Fruit fly (Drosophila melanogaster) whole organism, embryonic: ENCODE measurements around the gene vkg.

ENCODE experiments used
- Antp ChIP-seq: fragments of 200-800 bp; sonication (Bioruptor generic); optimal IDR thresholded peaks from 3 replicates; lab custom pipeline; 2016; ENCODE audit warnings: missing biosample characterization, missing genetic modification characterization
- Asciz ChIP-seq: fragments of 200-800 bp; sonication (Bioruptor generic); optimal IDR thresholded peaks from 2 replicates; lab custom pipeline; 2017; ENCODE audit warnings: missing biosample characterization, mild to moderate bottlenecking, missing genetic modification characterization, missing genetic modification reagents
- Bdp1 ChIP-seq: fragments of 200-800 bp; sonication (Bioruptor generic); optimal IDR thresholded peaks from 3 replicates; lab custom pipeline; 2016; ENCODE audit warnings: missing biosample characterization, missing genetic modification characterization
- CG10431 ChIP-seq: fragments of 200-800 bp; sonication (Bioruptor generic); optimal IDR thresholded peaks from 3 replicates; lab custom pipeline; 2018; ENCODE audit warnings: missing biosample characterization, mild to moderate bottlenecking, missing genetic modification characterization
- CG10979 ChIP-seq: fragments of 200-800 bp; sonication (Bioruptor generic); optimal IDR thresholded peaks from 2 replicates; lab custom pipeline; 2018; ENCODE audit warnings: missing biosample characterization, mild to moderate bottlenecking, missing genetic modification characterization, moderate library complexity
- CG11723 ChIP-seq: fragments of 200-800 bp; sonication (Bioruptor generic); optimal IDR thresholded peaks from 2 replicates; lab custom pipeline; 2017; ENCODE audit warnings: missing biosample characterization, mild to moderate bottlenecking, missing genetic modification characterization
- CG12236 ChIP-seq: fragments of 200-800 bp; sonication (Bioruptor generic); optimal IDR thresholded peaks from 2 replicates; lab custom pipeline; 2016; ENCODE audit warnings: missing biosample characterization, missing genetic modification characterization
- CG14710 ChIP-seq: fragments of 200-800 bp; sonication (Bioruptor generic); optimal IDR thresholded peaks from 3 replicates; lab custom pipeline; 2019; ENCODE audit warnings: missing biosample characterization, mild to moderate bottlenecking, missing genetic modification characterization, moderate library complexity
- CG1529 ChIP-seq: fragments of 200-800 bp; sonication (Bioruptor generic); optimal IDR thresholded peaks from 3 replicates; lab custom pipeline; 2018; ENCODE audit warnings: missing biosample characterization, missing genetic modification characterization
- CG1603 ChIP-seq: fragments of 200-800 bp; sonication (Bioruptor generic); optimal IDR thresholded peaks from 2 replicates; lab custom pipeline; 2019; ENCODE audit warnings: missing biosample characterization, mild to moderate bottlenecking, missing genetic modification characterization, moderate library complexity
- CG17361 ChIP-seq: fragments of 200-800 bp; sonication (Bioruptor generic); IDR thresholded peaks from 3 replicates; pipeline ENCODE4 v1.3.6; 2022; ENCODE audit warnings: missing biosample characterization, missing genetic modification characterization
- CG17612 ChIP-seq: fragments of 200-800 bp; sonication (Bioruptor generic); IDR thresholded peaks from 2 replicates; pipeline ENCODE4 v1.3.6; 2022; ENCODE audit warnings: missing biosample characterization, missing genetic modification characterization
- CG2202 ChIP-seq: fragments of 200-800 bp; sonication (Bioruptor generic); optimal IDR thresholded peaks from 2 replicates; lab custom pipeline; 2018; ENCODE audit warnings: missing biosample characterization, mild to moderate bottlenecking, missing genetic modification characterization
- CG4282 ChIP-seq: fragments of 200-800 bp; sonication (Bioruptor generic); optimal IDR thresholded peaks from 2 replicates; lab custom pipeline; 2016; ENCODE audit warnings: missing biosample characterization, missing genetic modification characterization
- CG6791 ChIP-seq: fragments of 200-800 bp; sonication (Bioruptor generic); IDR thresholded peaks from 3 replicates; pipeline ENCODE4 v1.3.6; 2022; ENCODE audit warnings: missing biosample characterization, missing genetic modification characterization; ENCODE audit not compliant: partially characterized antibody
- CG6854 ChIP-seq: fragments of 200-800 bp; sonication (Bioruptor generic); optimal IDR thresholded peaks from 3 replicates; lab custom pipeline; 2017; ENCODE audit warnings: missing biosample characterization, mild to moderate bottlenecking, missing genetic modification characterization
- CG8281 ChIP-seq: fragments of 200-800 bp; sonication (Bioruptor generic); optimal IDR thresholded peaks from 2 replicates; lab custom pipeline; 2018; ENCODE audit warnings: missing biosample characterization, mild to moderate bottlenecking, missing genetic modification characterization, moderate library complexity
- CTCF ChIP-seq: fragments of 200-800 bp; sonication (Bioruptor generic); optimal IDR thresholded peaks from 2 replicates; lab custom pipeline; 2017; ENCODE audit warnings: missing biosample characterization, mild to moderate bottlenecking, missing genetic modification characterization, moderate library complexity
- Doc3 ChIP-seq: fragments of 200-800 bp; sonication (Bioruptor generic); IDR thresholded peaks from 3 replicates; pipeline ENCODE4 v1.3.6; 2022; ENCODE audit warnings: missing biosample characterization, missing genetic modification characterization; ENCODE audit not compliant: partially characterized antibody
- Dp ChIP-seq: fragments of 200-800 bp; sonication (Bioruptor generic); optimal IDR thresholded peaks from 2 replicates; lab custom pipeline; 2018; ENCODE audit warnings: missing biosample characterization, mild to moderate bottlenecking, missing genetic modification characterization, moderate library complexity
- Elba2 ChIP-seq: fragments of 200-800 bp; sonication (Bioruptor generic); optimal IDR thresholded peaks from 3 replicates; lab custom pipeline; 2016; ENCODE audit warnings: missing biosample characterization, missing genetic modification characterization
- Fer3 ChIP-seq: fragments of 200-800 bp; sonication (Bioruptor generic); optimal IDR thresholded peaks from 2 replicates; lab custom pipeline; 2018; ENCODE audit warnings: missing biosample characterization, mild to moderate bottlenecking, missing genetic modification characterization, moderate library complexity
- HLH3B ChIP-seq: fragments of 200-800 bp; sonication (Bioruptor generic); IDR thresholded peaks from 2 replicates; pipeline ENCODE4 v1.3.6; 2022; ENCODE audit warnings: missing biosample characterization, missing genetic modification characterization
- HmgD ChIP-seq: fragments of 200-800 bp; sonication (Bioruptor generic); optimal IDR thresholded peaks from 3 replicates; lab custom pipeline; 2016; ENCODE audit warnings: missing biosample characterization, missing genetic modification characterization
- Hr39 ChIP-seq: fragments of >200 bp; optimal IDR thresholded peaks from 2 replicates; lab custom pipeline; 2017
- Hsf ChIP-seq: fragments of 200-800 bp; sonication (Bioruptor generic); optimal IDR thresholded peaks from 3 replicates; lab custom pipeline; 2016; ENCODE audit warnings: missing biosample characterization, missing genetic modification characterization
- Meics ChIP-seq: fragments of 200-800 bp; sonication (Bioruptor generic); optimal IDR thresholded peaks from 2 replicates; lab custom pipeline; 2017; ENCODE audit warnings: missing biosample characterization, mild to moderate bottlenecking, missing genetic modification characterization
- Myb ChIP-seq: fragments of 200-800 bp; sonication (Bioruptor generic); optimal IDR thresholded peaks from 2 replicates; lab custom pipeline; 2016; ENCODE audit warnings: missing biosample characterization, missing genetic modification characterization
- NK7.1 ChIP-seq: fragments of 200-800 bp; sonication (Bioruptor generic); optimal IDR thresholded peaks from 3 replicates; lab custom pipeline; 2016; ENCODE audit warnings: missing biosample characterization, missing genetic modification characterization
- Nf-YB ChIP-seq: fragments of 200-800 bp; sonication (Bioruptor generic); optimal IDR thresholded peaks from 3 replicates; lab custom pipeline; 2019; ENCODE audit warnings: missing biosample characterization, mild to moderate bottlenecking, missing genetic modification characterization, moderate library complexity
- Nf-YC ChIP-seq: fragments of 200-800 bp; optimal IDR thresholded peaks from 3 replicates; lab custom pipeline; 2019; ENCODE audit warnings: missing biosample characterization, mild to moderate bottlenecking, missing genetic modification characterization, moderate library complexity
- Sox100B ChIP-seq: fragments of 200-800 bp; sonication (Bioruptor generic); optimal IDR thresholded peaks from 3 replicates; lab custom pipeline; 2018; ENCODE audit warnings: missing biosample characterization, mild to moderate bottlenecking, missing genetic modification characterization
- Ssrp ChIP-seq: fragments of 200-800 bp; sonication (Bioruptor generic); optimal IDR thresholded peaks from 2 replicates; lab custom pipeline; 2018; ENCODE audit warnings: missing biosample characterization, mild to moderate bottlenecking, missing genetic modification characterization, moderate library complexity
- Tbp ChIP-seq: fragments of >200 bp; optimal IDR thresholded peaks from 2 replicates; lab custom pipeline; 2018; ENCODE audit warnings: missing biosample characterization, missing genetic modification characterization
- Vsx1 ChIP-seq: fragments of 200-800 bp; sonication (Bioruptor generic); optimal IDR thresholded peaks from 2 replicates; lab custom pipeline; 2017; ENCODE audit warnings: missing biosample characterization, mild to moderate bottlenecking, missing genetic modification characterization, missing genetic modification reagents
- abd-A ChIP-seq: fragments of 200-800 bp; sonication (Bioruptor generic); optimal IDR thresholded peaks from 3 replicates; lab custom pipeline; 2019; ENCODE audit warnings: missing biosample characterization, mild to moderate bottlenecking, missing genetic modification characterization, moderate library complexity
- cad ChIP-seq: fragments of >200 bp; optimal IDR thresholded peaks from 2 replicates; lab custom pipeline; 2017; ENCODE audit warnings: missing biosample characterization, missing genetic modification characterization
- cato ChIP-seq: fragments of 200-800 bp; sonication (Bioruptor generic); optimal IDR thresholded peaks from 2 replicates; lab custom pipeline; 2016; ENCODE audit warnings: missing biosample characterization, missing genetic modification characterization, borderline replicate concordance
- chm ChIP-seq: fragments of 200-800 bp; sonication (Bioruptor generic); IDR thresholded peaks from 2 replicates; pipeline ENCODE4 v1.3.6; 2022; ENCODE audit warnings: missing biosample characterization, missing genetic modification characterization
- ems ChIP-seq: fragments of 200-800 bp; sonication (Bioruptor generic); optimal IDR thresholded peaks from 3 replicates; lab custom pipeline; 2016; ENCODE audit warnings: missing biosample characterization, missing genetic modification characterization
- exex ChIP-seq: fragments of 200-800 bp; sonication (Bioruptor generic); optimal IDR thresholded peaks from 4 replicates; lab custom pipeline; 2018; ENCODE audit warnings: missing biosample characterization, mild to moderate bottlenecking, missing genetic modification characterization, moderate library complexity
- fd96Cb ChIP-seq: fragments of 200-800 bp; sonication (Bioruptor generic); optimal IDR thresholded peaks from 2 replicates; lab custom pipeline; 2018; ENCODE audit warnings: missing biosample characterization, mild to moderate bottlenecking, missing genetic modification characterization, moderate library complexity
- insv ChIP-seq, 2 experiments: fragments of 200-800 bp; sonication (Bioruptor generic); optimal IDR thresholded peaks; 3 replicates each; lab custom pipeline; 2016 to 2018; ENCODE audit warnings: missing biosample characterization in 2 of 2, missing genetic modification characterization in 2 of 2
- maf-S ChIP-seq: fragments of 200-800 bp; sonication (Bioruptor generic); optimal IDR thresholded peaks from 2 replicates; lab custom pipeline; 2016; ENCODE audit warnings: missing biosample characterization, missing genetic modification characterization
- nerfin-1 ChIP-seq: fragments of 200-800 bp; sonication (Bioruptor generic); optimal IDR thresholded peaks from 3 replicates; lab custom pipeline; 2019; ENCODE audit warnings: missing biosample characterization, mild to moderate bottlenecking, missing genetic modification characterization, moderate library complexity
- pho ChIP-seq: fragments of 200-800 bp; sonication (Bioruptor generic); optimal IDR thresholded peaks from 2 replicates; lab custom pipeline; 2016; ENCODE audit warnings: missing biosample characterization, missing genetic modification characterization
- pros ChIP-seq: fragments of 200-800 bp; sonication (Bioruptor generic); optimal IDR thresholded peaks from 3 replicates; lab custom pipeline; 2019; ENCODE audit warnings: missing biosample characterization, mild to moderate bottlenecking, missing genetic modification characterization, moderate library complexity
- sens ChIP-seq: fragments of 200-800 bp; sonication (Bioruptor generic); peaks from one replicate; lab custom pipeline; 2016; ENCODE audit warnings: missing biosample characterization, missing genetic modification characterization
- sisA ChIP-seq: fragments of 200-800 bp; sonication (Bioruptor generic); IDR thresholded peaks from 2 replicates; pipeline ENCODE4 v1.3.6; 2022; ENCODE audit warnings: missing biosample characterization, missing genetic modification characterization
- ssp ChIP-seq: fragments of 200-800 bp; sonication (Bioruptor generic); IDR thresholded peaks from 2 replicates; pipeline ENCODE4 v1.3.6; 2022; ENCODE audit warnings: missing biosample characterization, missing genetic modification characterization
- usp ChIP-seq: fragments of >200 bp; optimal IDR thresholded peaks from 2 replicates; lab custom pipeline; 2017; ENCODE audit warnings: missing biosample characterization, missing genetic modification characterization
- yki ChIP-seq: fragments of >200 bp; optimal IDR thresholded peaks from 3 replicates; lab custom pipeline; 2018
- zfh2 ChIP-seq: fragments of 200-800 bp; sonication (Bioruptor generic); optimal IDR thresholded peaks from 2 replicates; lab custom pipeline; 2016; ENCODE audit warnings: missing biosample characterization, missing genetic modification characterization

Gene vkg

dm6 chr2L:5037402-5037860 is 9.4 kb upstream of the vkg start, which contains the start of the genes CG14042 and SP555 (continued):
- TF ChIP-seq HmgD (GFP tag; lab: Kevin White, UChicago) = no peak
- TF ChIP-seq CG10431 (GFP tag; lab: Kevin White, UChicago) = no peak
- TF ChIP-seq Myb (GFP tag; lab: Kevin White, UChicago) = no peak
- peak; percentile 14 for TF ChIP-seq CG6854 (GFP tag; lab: Kevin White, UChicago)
- TF ChIP-seq chm = no peak
- TF ChIP-seq Vsx1 (GFP tag; lab: Kevin White, UChicago) = no peak
- no peak for TF ChIP-seq CTCF
- TF ChIP-seq pho (GFP tag; lab: Kevin White, UChicago) = no peak
- TF ChIP-seq CG8281 = no peak
- TF ChIP-seq cad (GFP tag; lab: Kevin White, UChicago) = no peak
- peak; percentile 86 for TF ChIP-seq abd-A (tag; lab: Kevin White, UChicago)
- TF ChIP-seq CG17612 = no peak
- TF ChIP-seq Hr39 (lab: Kevin White, UChicago) = no peak
- TF ChIP-seq CG11723 = no peak
- TF ChIP-seq zfh2 (GFP tag; lab: Kevin White, UChicago) = no peak
- TF ChIP-seq pros (GFP tag; lab: Kevin White, UChicago) = peak; percentile 96
- TF ChIP-seq Nf-YC = peak; percentile 86
- TF ChIP-seq CG14710 = no peak
- peak; percentile 71 for TF ChIP-seq nerfin-1 (tag; lab: Kevin White, UChicago)
- no peak for TF ChIP-seq Asciz

dm6 chr2L:5036120-5036519 is 8.1 kb upstream of the vkg start:
- TF ChIP-seq ssp = no peak
- TF ChIP-seq CG17361 (GFP tag; lab: Robert Waterston, UW) = no peak
- TF ChIP-seq CG12236 (GFP tag; lab: Kevin White, UChicago) = no peak
- TF ChIP-seq Bdp1 = no peak
- 0 out of 2 replicates have a peak, but pooled peaks have one; percentile 26 for TF ChIP-seq sisA
- TF ChIP-seq Elba2 (GFP tag; lab: Kevin White, UChicago) = no peak
- no peak for TF ChIP-seq NK7.1 (GFP tag; lab: Kevin White, UChicago)
- TF ChIP-seq fd96Cb (tag; lab: Kevin White, UChicago) = no peak
- no peak for TF ChIP-seq Sox100B
- TF ChIP-seq Ssrp = no peak
- peak; percentile 44 for TF ChIP-seq sens (GFP tag; lab: Kevin White, UChicago)
- TF ChIP-seq Doc3 (GFP tag; lab: Robert Waterston, UW) = no peak
- TF ChIP-seq Myb (GFP tag; lab: Kevin White, UChicago) = no peak
- no peak for TF ChIP-seq yki (lab: Kevin White, UChicago)
- no peak for TF ChIP-seq ems (GFP tag; lab: Kevin White, UChicago)
- no peak for TF ChIP-seq Nf-YB (GFP tag; lab: Kevin White, UChicago)
- 0 out of 3 replicates have a peak, but pooled peaks have one; percentile 5 for TF ChIP-seq CG6791 (GFP tag; lab: Robert Waterston, UW)
- TF ChIP-seq usp (GFP tag; lab: Kevin White, UChicago) = no peak
- TF ChIP-seq Hsf = no peak
- no peak for TF ChIP-seq Dp (GFP tag; lab: Kevin White, UChicago)
- TF ChIP-seq CTCF = peak; percentile 91
- no peak for TF ChIP-seq CG2202 (tag; lab: Kevin White, UChicago)
- TF ChIP-seq Fer3 = no peak
- TF ChIP-seq Tbp (GFP tag; lab: Kevin White, UChicago) = no peak
- TF ChIP-seq exex (tag; lab: Kevin White, UChicago) = no peak
- no peak for TF ChIP-seq insv (GFP tag; optimal IDR thresholded peaks at IDR 0.05; lab: Kevin White, UChicago)
- no peak for TF ChIP-seq CG1603 (tag; lab: Kevin White, UChicago)
- TF ChIP-seq HLH3B (GFP tag; lab: Robert Waterston, UW) = peak; percentile 11; the same call in 1 of the 2 replicates
- TF ChIP-seq Meics (GFP tag; lab: Kevin White, UChicago) = no peak
- peak; percentile 21 for TF ChIP-seq CG10979 (tag; lab: Kevin White, UChicago)
- no peak for TF ChIP-seq CG1529
- TF ChIP-seq maf-S (GFP tag; lab: Kevin White, UChicago) = no peak
- no peak for TF ChIP-seq CG4282 (GFP tag; lab: Kevin White, UChicago)
- no peak for TF ChIP-seq Antp
- TF ChIP-seq cato (GFP tag; lab: Kevin White, UChicago) = no peak
